Worm (Caenorhabditis elegans): Measurements from ENCODE around the gene Y49E10.4.
A peak's percentile ranks its signal among the peaks of the same experiment; 100 is the strongest.
"Not testable (repeated sequence)": the region's sequence is repeated elsewhere in the genome, so short reads cannot be mapped to it uniquely, and the experiment has no call there.

Gene Y49E10.4

ce11 chrIII:12388106-12388505 lies 4.5 kb upstream of the Y49E10.4 start:
- TF ChIP-seq mbf-1 (tag; optimal IDR thresholded peaks at IDR 0.05) (no peak), alr-1 (tag; optimal IDR thresholded peaks at IDR 0.05) (no peak), Y55F3AM.14 (GFP tag; optimal IDR thresholded peaks at IDR 0.05) (no peak)

ce11 chrIII:12386597-12386996 lies 3.0 kb upstream of the Y49E10.4 start, which contains the start of gene Y49E10.30:
Gene Y49E10.30, plus strand, starts transcription at chrIII:12386897.
- TF ChIP-seq alr-1, unc-39, C34F6.9 (tag; optimal IDR thresholded peaks at IDR 0.05): not testable (repeated sequence)

ce11 chrIII:12377198-12377662 lies 6.4 kb downstream of the Y49E10.4 start, which contains the start of gene pph-4.2:
Gene pph-4.2, minus strand, starts transcription at chrIII:12377248.
- no peak for TF ChIP-seq fos-1 (tag; optimal IDR thresholded peaks at IDR 0.05)
- TF ChIP-seq C34F6.9 (tag; optimal IDR thresholded peaks at IDR 0.05): peak; percentile 62
- peak; percentile 76 for TF ChIP-seq unc-55 (GFP tag; optimal IDR thresholded peaks at IDR 0.05)
- peak; percentile 7 for TF ChIP-seq lin-13 (GFP tag; optimal IDR thresholded peaks at IDR 0.05)
- no peak for TF ChIP-seq ceh-16 (tag; optimal IDR thresholded peaks at IDR 0.05)
- no peak for TF ChIP-seq mbf-1 (tag; optimal IDR thresholded peaks at IDR 0.05)
- no peak for TF ChIP-seq F13H6.1 (tag; optimal IDR thresholded peaks at IDR 0.05)
- no peak for TF ChIP-seq unc-39 (tag; optimal IDR thresholded peaks at IDR 0.05)
- TF ChIP-seq mab-5 (tag; optimal IDR thresholded peaks at IDR 0.05): no peak
- no peak for TF ChIP-seq nhr-12 (tag; optimal IDR thresholded peaks at IDR 0.05)
- TF ChIP-seq zag-1 (tag; optimal IDR thresholded peaks at IDR 0.05): no peak
- TF ChIP-seq peb-1 (tag; optimal IDR thresholded peaks at IDR 0.05): no peak
- peak; percentile 92 for TF ChIP-seq gmeb-1 (tag; optimal IDR thresholded peaks at IDR 0.05)
- TF ChIP-seq elt-3 (tag; optimal IDR thresholded peaks at IDR 0.05): no peak
- TF ChIP-seq crh-2 (tag; optimal IDR thresholded peaks at IDR 0.05): peak; percentile 1
- no peak for TF ChIP-seq egl-27 (tag; optimal IDR thresholded peaks at IDR 0.05)
- TF ChIP-seq aly-2 (tag; optimal IDR thresholded peaks at IDR 0.05): no peak
- TF ChIP-seq ama-1 (optimal IDR thresholded peaks at IDR 0.05): no peak
- no peak for TF ChIP-seq ceh-82 (tag; optimal IDR thresholded peaks at IDR 0.05)
- no peak for TF ChIP-seq lin-11 (tag; optimal IDR thresholded peaks at IDR 0.05)
- peak in 1 of 2 experiments; percentile 63 for TF ChIP-seq lsy-2 (tag; optimal IDR thresholded peaks at IDR 0.05)
- no peak for TF ChIP-seq sma-9 (GFP tag; optimal IDR thresholded peaks at IDR 0.05)
- no peak for TF ChIP-seq sma-9 (tag; optimal IDR thresholded peaks at IDR 0.05)
- no peak for TF ChIP-seq Y55F3AM.14 (GFP tag; optimal IDR thresholded peaks at IDR 0.05)
- no peak for TF ChIP-seq ztf-1 (GFP tag; conservative IDR thresholded peaks at IDR 0.05)
- TF ChIP-seq sem-4 (tag; optimal IDR thresholded peaks at IDR 0.05): peak; percentile 45

- TF ChIP-seq egl-27 (tag; optimal IDR thresholded peaks at IDR 0.05): no peak
- TF ChIP-seq sem-4 (tag; optimal IDR thresholded peaks at IDR 0.05): no peak
- TF ChIP-seq F13H6.1 (tag; optimal IDR thresholded peaks at IDR 0.05): no peak
- TF ChIP-seq nhr-10 (tag; optimal IDR thresholded peaks at IDR 0.05): no peak
- no peak for TF ChIP-seq unc-55 (GFP tag; optimal IDR thresholded peaks at IDR 0.05)
- no peak for TF ChIP-seq lin-39 (tag; optimal IDR thresholded peaks at IDR 0.05)
- no peak for TF ChIP-seq ama-1 (optimal IDR thresholded peaks at IDR 0.05)
- no peak for TF ChIP-seq nhr-12 (tag; optimal IDR thresholded peaks at IDR 0.05)
- no peak for TF ChIP-seq ztf-1 (GFP tag; conservative IDR thresholded peaks at IDR 0.05)
- no peak for TF ChIP-seq skn-1 (tag; optimal IDR thresholded peaks at IDR 0.05)
- TF ChIP-seq ceh-16 (tag; optimal IDR thresholded peaks at IDR 0.05): no peak
- TF ChIP-seq mab-5 (tag; optimal IDR thresholded peaks at IDR 0.05): no peak
- TF ChIP-seq mdl-1 (tag; optimal IDR thresholded peaks at IDR 0.05): no peak
- no peak for TF ChIP-seq nhr-11 (tag; optimal IDR thresholded peaks at IDR 0.05)
- TF ChIP-seq sma-9 (GFP tag; optimal IDR thresholded peaks at IDR 0.05): no peak
- TF ChIP-seq sma-9 (tag; optimal IDR thresholded peaks at IDR 0.05): no peak
- TF ChIP-seq nhr-77 (tag; optimal IDR thresholded peaks at IDR 0.05): no peak
- no peak for TF ChIP-seq nhr-237 (tag; optimal IDR thresholded peaks at IDR 0.05)
- TF ChIP-seq C34F6.9 (tag; optimal IDR thresholded peaks at IDR 0.05): no peak
Measured at ce11 chrIII:12375614-12376013, 8.0 kb downstream of the Y49E10.4 start.

- no peak for TF ChIP-seq lin-13 (GFP tag; optimal IDR thresholded peaks at IDR 0.05)
- TF ChIP-seq ZK546.5 (tag; optimal IDR thresholded peaks at IDR 0.05): no peak
- TF ChIP-seq nhr-12 (tag; optimal IDR thresholded peaks at IDR 0.05): no peak
- TF ChIP-seq nhr-10 (tag; optimal IDR thresholded peaks at IDR 0.05): no peak
- no peak for TF ChIP-seq ztf-11 (tag; optimal IDR thresholded peaks at IDR 0.05)
- no peak for TF ChIP-seq fos-1 (tag; optimal IDR thresholded peaks at IDR 0.05)
- TF ChIP-seq aly-2 (tag; optimal IDR thresholded peaks at IDR 0.05): no peak
- no peak for TF ChIP-seq ama-1 (optimal IDR thresholded peaks at IDR 0.05)
- TF ChIP-seq lin-39 (tag; optimal IDR thresholded peaks at IDR 0.05): no peak
- no peak for TF ChIP-seq nhr-11 (tag; optimal IDR thresholded peaks at IDR 0.05)
- no peak for TF ChIP-seq F13H6.1 (tag; optimal IDR thresholded peaks at IDR 0.05)
- TF ChIP-seq nhr-129 (tag; optimal IDR thresholded peaks at IDR 0.05): no peak
- TF ChIP-seq nhr-77 (tag; optimal IDR thresholded peaks at IDR 0.05): no peak
- no peak for TF ChIP-seq lin-11 (tag; optimal IDR thresholded peaks at IDR 0.05)
- TF ChIP-seq egl-27 (tag; optimal IDR thresholded peaks at IDR 0.05): no peak
- TF ChIP-seq unc-62 (GFP tag; optimal IDR thresholded peaks at IDR 0.05): no peak
Measured at ce11 chrIII:12373807-12374266, 9.8 kb downstream of the Y49E10.4 start, which contains the start of gene glrx-5. Gene glrx-5, minus strand, starts transcription at chrIII:12373857.
